Worm (Caenorhabditis elegans) whole organism, L3 larva: ENCODE data around the gene F37A8.2.

Experiments
- ZK546.5 ChIP-seq: sonication (generic microtip); optimal IDR thresholded peaks from 2 replicates; lab custom pipeline; 2017; ENCODE audit warnings: missing biosample characterization, missing genetic modification characterization
- aly-2 ChIP-seq: fragments of 150-350 bp; optimal IDR thresholded peaks from 2 replicates; lab custom pipeline; 2014; ENCODE audit warnings: missing biosample characterization, missing genetic modification characterization
- ama-1 ChIP-seq: fragments of 150-350 bp; optimal IDR thresholded peaks from 2 replicates; lab custom pipeline; 2018
- ceh-16 ChIP-seq: sonication (generic microtip); optimal IDR thresholded peaks from 2 replicates; lab custom pipeline; 2017; ENCODE audit warnings: missing biosample characterization, missing genetic modification characterization
- ceh-28 ChIP-seq: fragments of 150-350 bp; optimal IDR thresholded peaks from 2 replicates; lab custom pipeline; 2014; ENCODE audit warnings: missing biosample characterization, missing genetic modification reagents, missing genetic modification characterization
- ceh-82 ChIP-seq: fragments of 150-350 bp; optimal IDR thresholded peaks from 2 replicates; lab custom pipeline; 2014; ENCODE audit warnings: missing biosample characterization, missing genetic modification characterization
- ceh-9 ChIP-seq: sonication (generic microtip); optimal IDR thresholded peaks from 2 replicates; lab custom pipeline; 2018; ENCODE audit warnings: missing biosample characterization, missing genetic modification characterization
- daf-12 ChIP-seq: fragments of 150-350 bp; optimal IDR thresholded peaks from 2 replicates; lab custom pipeline; 2014; ENCODE audit warnings: missing biosample characterization, missing genetic modification reagents, missing genetic modification characterization
- egl-27 ChIP-seq: sonication (generic microtip); optimal IDR thresholded peaks from 4 replicates; lab custom pipeline; 2017; ENCODE audit warnings: missing biosample characterization, missing genetic modification reagents, missing genetic modification characterization
- egl-5 ChIP-seq: fragments of 150-350 bp; optimal IDR thresholded peaks from 2 replicates; lab custom pipeline; 2017; ENCODE audit warnings: missing biosample characterization, missing genetic modification reagents, missing genetic modification characterization, inconsistent platforms
- elt-1 ChIP-seq: fragments of 150-350 bp; optimal IDR thresholded peaks from 2 replicates; lab custom pipeline; 2014; ENCODE audit warnings: missing biosample characterization, missing genetic modification characterization
- elt-2 ChIP-seq: sonication (generic microtip); optimal IDR thresholded peaks from 2 replicates; lab custom pipeline; 2016; ENCODE audit warnings: missing genetic modification reagents, mild to moderate bottlenecking, missing genetic modification characterization, missing compliant biosample characterization
- elt-3 ChIP-seq, 3 experiments: fragments of 150-350 bp in 1 of 3; sonication (generic microtip) in 2 of 3; optimal IDR thresholded peaks; 2 replicates in 2 of 3; 4 replicates in 1 of 3; lab custom pipeline; 2014 to 2017; ENCODE audit warnings: missing biosample characterization in 3 of 3, missing genetic modification characterization in 3 of 3
- eor-1 ChIP-seq, 2 experiments: fragments of 150-350 bp; optimal IDR thresholded peaks; 2 replicates each; lab custom pipeline; 2014 to 2018; ENCODE audit warnings: missing biosample characterization in 2 of 2, missing genetic modification characterization in 2 of 2
- fkh-10 ChIP-seq: sonication (generic microtip); optimal IDR thresholded peaks from 2 replicates; lab custom pipeline; 2017; ENCODE audit warnings: missing biosample characterization, missing genetic modification reagents, missing genetic modification characterization
- fkh-2 ChIP-seq: fragments of 150-350 bp; optimal IDR thresholded peaks from 2 replicates; lab custom pipeline; 2014; ENCODE audit warnings: missing biosample characterization, missing genetic modification reagents, missing genetic modification characterization
- fos-1 ChIP-seq: fragments of 150-350 bp; optimal IDR thresholded peaks from 2 replicates; lab custom pipeline; 2014; ENCODE audit warnings: missing biosample characterization, missing genetic modification characterization
- hmg-11 ChIP-seq: sonication (generic microtip); optimal IDR thresholded peaks from 2 replicates; lab custom pipeline; 2016; ENCODE audit warnings: missing genetic modification characterization, missing compliant biosample characterization
- jun-1 ChIP-seq: fragments of 150-350 bp; optimal IDR thresholded peaks from 2 replicates; lab custom pipeline; 2014; ENCODE audit warnings: missing biosample characterization, missing genetic modification reagents, missing genetic modification characterization
- lin-15B ChIP-seq: fragments of 150-350 bp; optimal IDR thresholded peaks from 2 replicates; lab custom pipeline; 2014; ENCODE audit warnings: missing biosample characterization, missing genetic modification characterization
- lin-39 ChIP-seq: fragments of 150-350 bp; optimal IDR thresholded peaks from 2 replicates; lab custom pipeline; 2018; ENCODE audit warnings: missing biosample characterization, missing genetic modification reagents, missing genetic modification characterization
- lsy-12 ChIP-seq: sonication (generic microtip); optimal IDR thresholded peaks from 2 replicates; lab custom pipeline; 2016; ENCODE audit warnings: mild to moderate bottlenecking, missing genetic modification characterization, missing compliant biosample characterization
- mdl-1 ChIP-seq: fragments of 150-350 bp; optimal IDR thresholded peaks from 2 replicates; lab custom pipeline; 2014; ENCODE audit warnings: missing biosample characterization, missing genetic modification characterization
- nfya-1 ChIP-seq: sonication (generic microtip); optimal IDR thresholded peaks from 2 replicates; lab custom pipeline; 2017; ENCODE audit warnings: missing genetic modification characterization, mild to moderate bottlenecking, missing compliant biosample characterization, antibody characterized with exemption, moderate library complexity; ENCODE audit not compliant: insufficient read depth
- nhr-12 ChIP-seq: fragments of 150-350 bp; optimal IDR thresholded peaks from 2 replicates; lab custom pipeline; 2014; ENCODE audit warnings: missing biosample characterization, missing genetic modification characterization
- nhr-23 ChIP-seq: fragments of 150-350 bp; optimal IDR thresholded peaks from 2 replicates; lab custom pipeline; 2014; ENCODE audit warnings: missing biosample characterization, missing genetic modification reagents, missing genetic modification characterization
- nhr-237 ChIP-seq: fragments of 150-350 bp; optimal IDR thresholded peaks from 2 replicates; lab custom pipeline; 2014; ENCODE audit warnings: missing biosample characterization, missing genetic modification characterization
- nhr-25 ChIP-seq: sonication (generic microtip); optimal IDR thresholded peaks from 2 replicates; lab custom pipeline; 2017; ENCODE audit warnings: missing biosample characterization, missing genetic modification characterization
- nhr-28 ChIP-seq: fragments of 150-350 bp; optimal IDR thresholded peaks from 2 replicates; lab custom pipeline; 2014; ENCODE audit warnings: missing biosample characterization, missing genetic modification characterization
- nhr-43 ChIP-seq: sonication (generic microtip); optimal IDR thresholded peaks from 2 replicates; lab custom pipeline; 2016; ENCODE audit warnings: mild to moderate bottlenecking, missing genetic modification characterization, missing compliant biosample characterization; ENCODE audit not compliant: poor library complexity, severe bottlenecking
- nhr-67 ChIP-seq: fragments of 150-350 bp; optimal IDR thresholded peaks from 2 replicates; lab custom pipeline; 2014; ENCODE audit warnings: missing biosample characterization, missing genetic modification characterization
- nhr-76 ChIP-seq: fragments of 150-350 bp; sonication (generic microtip); optimal IDR thresholded peaks from 5 replicates; lab custom pipeline; 2014; ENCODE audit warnings: missing biosample characterization, missing genetic modification characterization
- nhr-77 ChIP-seq: fragments of 150-350 bp; optimal IDR thresholded peaks from 2 replicates; lab custom pipeline; 2014; ENCODE audit warnings: missing biosample characterization, missing genetic modification characterization
- pha-4 ChIP-seq: fragments of 150-350 bp; optimal IDR thresholded peaks from 2 replicates; lab custom pipeline; 2014; ENCODE audit warnings: missing biosample characterization, missing genetic modification reagents, missing genetic modification characterization
- pqm-1 ChIP-seq: fragments of 150-350 bp; optimal IDR thresholded peaks from 2 replicates; lab custom pipeline; 2017; ENCODE audit warnings: missing biosample characterization, missing genetic modification characterization, inconsistent platforms
- sea-2 ChIP-seq: fragments of 150-350 bp; sonication (generic microtip); optimal IDR thresholded peaks from 4 replicates; lab custom pipeline; 2014; ENCODE audit warnings: missing biosample characterization, missing genetic modification reagents, missing genetic modification characterization
- skn-1 ChIP-seq: fragments of 150-350 bp; optimal IDR thresholded peaks from 2 replicates; lab custom pipeline; 2014; ENCODE audit warnings: missing biosample characterization, missing genetic modification characterization
- snpc-4 ChIP-seq: fragments of 150-350 bp; optimal IDR thresholded peaks from 2 replicates; lab custom pipeline; 2014; ENCODE audit warnings: missing biosample characterization, missing genetic modification characterization
- unc-39 ChIP-seq: sonication (generic microtip); optimal IDR thresholded peaks from 4 replicates; lab custom pipeline; 2017; ENCODE audit warnings: missing biosample characterization, missing genetic modification characterization
- unc-62 ChIP-seq: fragments of 150-350 bp; sonication (generic microtip); optimal IDR thresholded peaks from 4 replicates; lab custom pipeline; 2014; ENCODE audit warnings: missing biosample characterization, missing genetic modification reagents, missing genetic modification characterization
- zag-1 ChIP-seq: fragments of 150-350 bp; optimal IDR thresholded peaks from 2 replicates; lab custom pipeline; 2014; ENCODE audit warnings: missing biosample characterization, missing genetic modification characterization
- ztf-11 ChIP-seq: fragments of 150-350 bp; optimal IDR thresholded peaks from 2 replicates; lab custom pipeline; 2014; ENCODE audit warnings: missing biosample characterization, missing genetic modification characterization
- ztf-4 ChIP-seq: fragments of 150-350 bp; optimal IDR thresholded peaks from 2 replicates; lab custom pipeline; 2014; ENCODE audit warnings: missing biosample characterization, missing genetic modification characterization

The F37A8.2 gene

DNA sequence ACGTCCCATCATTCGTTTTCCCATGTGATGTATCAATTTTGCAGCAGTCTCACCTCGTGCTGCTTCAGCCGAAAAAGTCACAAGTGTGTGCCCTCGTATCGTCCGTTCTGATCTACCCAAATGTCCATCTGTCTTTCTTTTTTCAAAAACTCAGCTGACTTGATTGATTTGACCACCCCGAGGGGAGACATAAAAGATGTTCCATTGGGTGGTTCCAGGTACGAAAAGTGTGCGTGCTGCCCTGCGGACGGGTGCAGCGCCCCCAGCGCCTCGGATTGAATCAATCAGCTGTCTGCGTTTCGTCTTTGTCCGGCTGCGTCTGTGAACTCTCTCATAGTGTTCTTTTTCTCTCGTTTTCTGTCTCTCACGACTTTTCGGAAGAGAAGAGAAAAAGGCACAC lies 21.9 kb upstream of the F37A8.2 start (continued):
- TF ChIP-seq egl-5 (tag; lab: Kevin White, UChicago) (peak; percentile 16), fos-1 (no peak), elt-2 (tag; lab: Kevin White, UChicago) (peak; percentile 26)
- TF ChIP-seq, all 47 proteins: peak for 17

DNA sequence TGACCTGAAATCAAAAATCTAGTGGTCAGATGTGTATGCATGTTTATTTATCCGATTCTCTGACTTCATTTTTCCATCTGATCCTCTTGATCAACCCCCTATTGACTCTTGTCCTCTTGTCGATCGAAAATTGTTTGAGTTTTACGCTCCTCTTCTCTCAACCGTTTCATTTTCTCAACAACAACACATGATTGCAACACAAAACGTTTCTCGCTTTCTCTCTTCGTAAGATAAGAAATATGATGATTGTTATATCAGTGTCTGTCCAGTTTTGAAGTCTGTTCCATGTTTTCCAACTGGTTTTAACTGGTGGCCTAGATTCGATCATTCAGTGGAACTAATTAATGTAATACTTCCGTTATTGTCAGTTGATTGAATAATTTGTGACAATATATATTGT lies 20.7 kb upstream of the F37A8.2 start:
- no peak for TF ChIP-seq hmg-11 (tag; lab: Kevin White, UChicago)
- no peak for TF ChIP-seq nhr-77 (tag; lab: Kevin White, UChicago)
- TF ChIP-seq nhr-25 (tag; lab: Kevin White, UChicago), result no peak
- TF ChIP-seq nhr-23 (tag; lab: Kevin White, UChicago), result peak; percentile 77
- no peak for TF ChIP-seq nhr-12 (tag; lab: Kevin White, UChicago)
- no peak for TF ChIP-seq lsy-12 (tag; lab: Kevin White, UChicago)
- TF ChIP-seq snpc-4 (tag; lab: Kevin White, UChicago), result peak; percentile 15
- TF ChIP-seq fos-1, result no peak
- no peak for TF ChIP-seq unc-62 (GFP tag; lab: Kevin White, UChicago)
- no peak for TF ChIP-seq zag-1
- TF ChIP-seq fkh-10 (GFP tag; lab: Kevin White, UChicago), result no peak
- no peak for TF ChIP-seq nhr-67 (tag; lab: Kevin White, UChicago)
- no peak for TF ChIP-seq lin-39 (tag; lab: Kevin White, UChicago)
- no peak for TF ChIP-seq mdl-1
- no peak for TF ChIP-seq ceh-28
- no peak for TF ChIP-seq lin-15B (tag; lab: Kevin White, UChicago)
- TF ChIP-seq fkh-2, result no peak
- no peak for TF ChIP-seq daf-12 (tag; lab: Kevin White, UChicago)
- TF ChIP-seq skn-1 (tag; lab: Kevin White, UChicago), result no peak
- no peak for TF ChIP-seq jun-1 (tag; lab: Kevin White, UChicago)
- TF ChIP-seq nfya-1 (tag; lab: Kevin White, UChicago), result peak; percentile 8
- no peak for TF ChIP-seq nhr-28 (tag; lab: Kevin White, UChicago)
- no peak for TF ChIP-seq ama-1
- TF ChIP-seq ZK546.5 (tag; lab: Kevin White, UChicago), result no peak
- TF ChIP-seq eor-1 (tag; optimal IDR thresholded peaks at IDR 0.05; lab: Kevin White, UChicago), result no peak
- TF ChIP-seq ceh-82 (tag; lab: Kevin White, UChicago), result no peak
- peak; percentile 80 for TF ChIP-seq pha-4 (tag; lab: Kevin White, UChicago)
- TF ChIP-seq elt-3 (tag; optimal IDR thresholded peaks at IDR 0.05; lab: Kevin White, UChicago), result no peak
- TF ChIP-seq elt-1 (tag; lab: Kevin White, UChicago), result no peak
- TF ChIP-seq aly-2 (tag; lab: Kevin White, UChicago), result no peak
- no peak for TF ChIP-seq unc-39
- no peak for TF ChIP-seq nhr-76 (tag; lab: Kevin White, UChicago)
- TF ChIP-seq nhr-43 (tag; lab: Kevin White, UChicago), result peak; percentile 46
- TF ChIP-seq pqm-1 (tag; lab: Kevin White, UChicago), result peak; percentile 26
- no peak for TF ChIP-seq sea-2
- peak; percentile 26 for TF ChIP-seq elt-2 (tag; lab: Kevin White, UChicago)
- TF ChIP-seq ceh-16 (tag; lab: Kevin White, UChicago), result no peak
- TF ChIP-seq ztf-11 (tag; lab: Kevin White, UChicago), result no peak
- TF ChIP-seq ztf-4 (tag; lab: Kevin White, UChicago), result no peak
- TF ChIP-seq nhr-237, result no peak

DNA sequence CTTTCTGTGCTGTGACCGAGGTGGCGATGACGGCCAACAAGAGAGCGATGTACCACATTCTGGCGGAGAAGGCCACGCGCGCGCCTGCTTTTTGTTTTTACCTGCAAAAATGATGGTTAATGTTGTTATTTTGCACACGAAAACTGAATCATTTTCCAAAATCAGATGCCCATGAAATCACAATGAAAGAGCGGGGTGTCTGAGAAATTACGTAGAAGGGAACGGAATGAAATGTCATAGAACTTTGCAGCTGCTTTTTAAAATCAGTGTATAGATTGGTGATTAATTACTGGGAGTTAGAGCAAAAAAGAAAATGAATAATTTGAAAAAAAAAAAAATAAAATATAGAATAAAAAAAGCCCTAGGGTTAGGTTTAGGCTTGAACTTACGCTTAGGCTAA lies 4.5 kb upstream of the F37A8.2 start, which contains the start of gene npl-10:
Gene npl-10, minus strand, starts transcription at position 101 of the 400 bp plus-strand sequence.
- TF ChIP-seq egl-27 (tag; lab: Kevin White, UChicago), result no peak
- TF ChIP-seq elt-3 (tag; optimal IDR thresholded peaks at IDR 0.05; lab: Kevin White, UChicago), result no peak
- no peak for TF ChIP-seq ama-1
- no peak for TF ChIP-seq nhr-43 (tag; lab: Kevin White, UChicago)
- TF ChIP-seq ceh-16 (tag; lab: Kevin White, UChicago), result no peak
- TF ChIP-seq egl-5 (tag; lab: Kevin White, UChicago), result no peak
- TF ChIP-seq unc-62 (GFP tag; lab: Kevin White, UChicago), result no peak
- TF ChIP-seq eor-1 (tag; optimal IDR thresholded peaks at IDR 0.05; lab: Kevin White, UChicago), result no peak
- no peak for TF ChIP-seq aly-2 (tag; lab: Kevin White, UChicago)
- no peak for TF ChIP-seq fkh-10 (GFP tag; lab: Kevin White, UChicago)
- no peak for TF ChIP-seq nhr-76 (tag; lab: Kevin White, UChicago)
- no peak for TF ChIP-seq ceh-9 (tag; lab: Kevin White, UChicago)
- no peak for TF ChIP-seq lin-39 (tag; lab: Kevin White, UChicago)
